Fruit fly (Drosophila melanogaster) whole organism, embryonic: ENCODE data around the gene Jhbp1.
A peak's percentile ranks its signal among the peaks of the same experiment; 100 is the strongest.

ENCODE experiments used
- ATbp ChIP-seq: fragments of 200-800 bp; sonication (Bioruptor generic); optimal IDR thresholded peaks from 2 replicates; lab custom pipeline; 2017; ENCODE audit warnings: missing biosample characterization, mild to moderate bottlenecking, missing genetic modification characterization, missing genetic modification reagents
- CG10209 ChIP-seq: fragments of 200-800 bp; sonication (Bioruptor generic); optimal IDR thresholded peaks from 3 replicates; lab custom pipeline; 2017; ENCODE audit warnings: missing biosample characterization, mild to moderate bottlenecking, missing genetic modification characterization, missing genetic modification reagents
- CG10366 ChIP-seq: fragments of 200-800 bp; sonication (Bioruptor generic); IDR thresholded peaks from 2 replicates; pipeline ENCODE4 v1.3.6; 2022; ENCODE audit warnings: missing biosample characterization, missing genetic modification characterization
- CG11085 ChIP-seq: fragments of 200-800 bp; sonication (Bioruptor generic); IDR thresholded peaks from 2 replicates; pipeline ENCODE4 v1.3.6; 2022; ENCODE audit warnings: missing biosample characterization, missing genetic modification characterization
- CG11560 ChIP-seq: fragments of 200-800 bp; sonication (Bioruptor generic); IDR thresholded peaks from 3 replicates; pipeline ENCODE4 v1.3.6; 2022; ENCODE audit warnings: missing biosample characterization, missing genetic modification characterization
- CG12219 ChIP-seq: fragments of 200-800 bp; sonication (Bioruptor generic); optimal IDR thresholded peaks from 3 replicates; lab custom pipeline; 2018; ENCODE audit warnings: missing biosample characterization, mild to moderate bottlenecking, missing genetic modification characterization
- CG12299 ChIP-seq: fragments of 200-800 bp; sonication (Bioruptor generic); optimal IDR thresholded peaks from 2 replicates; lab custom pipeline; 2018; ENCODE audit warnings: missing biosample characterization, mild to moderate bottlenecking, missing genetic modification characterization
- CG1233 ChIP-seq: fragments of 200-800 bp; sonication (Bioruptor generic); optimal IDR thresholded peaks from 4 replicates; lab custom pipeline; 2018; ENCODE audit warnings: missing biosample characterization, mild to moderate bottlenecking, missing genetic modification characterization
- CG13123 ChIP-seq: fragments of 200-800 bp; sonication (Bioruptor generic); optimal IDR thresholded peaks from 2 replicates; lab custom pipeline; 2016; ENCODE audit warnings: missing biosample characterization, missing genetic modification characterization
- CG13894 ChIP-seq: fragments of 200-800 bp; sonication (Bioruptor generic); optimal IDR thresholded peaks from 3 replicates; lab custom pipeline; 2018; ENCODE audit warnings: missing biosample characterization, mild to moderate bottlenecking, missing genetic modification characterization, moderate library complexity
- CG14965 ChIP-seq: fragments of 200-800 bp; sonication (Bioruptor generic); optimal IDR thresholded peaks from 2 replicates; lab custom pipeline; 2016; ENCODE audit warnings: missing biosample characterization, missing genetic modification characterization, borderline replicate concordance
- CG17186 ChIP-seq: fragments of 200-800 bp; sonication (Bioruptor generic); optimal IDR thresholded peaks from 3 replicates; lab custom pipeline; 2017; ENCODE audit warnings: missing biosample characterization, missing genetic modification reagents, missing genetic modification characterization
- CG17328 ChIP-seq: fragments of 200-800 bp; sonication (Bioruptor generic); IDR thresholded peaks from 2 replicates; pipeline ENCODE4 v1.3.6; 2022; ENCODE audit warnings: missing biosample characterization, missing genetic modification characterization
- CG1832 ChIP-seq: fragments of 200-800 bp; sonication (Bioruptor generic); optimal IDR thresholded peaks from 2 replicates; lab custom pipeline; 2017; ENCODE audit warnings: missing biosample characterization, mild to moderate bottlenecking, missing genetic modification characterization, inconsistent platforms
- CG32767 ChIP-seq: fragments of 200-800 bp; sonication (Bioruptor generic); IDR thresholded peaks from 2 replicates; pipeline ENCODE4 v1.3.6; 2022; ENCODE audit warnings: missing biosample characterization, missing genetic modification characterization
- CG4404 ChIP-seq: fragments of 200-800 bp; sonication (Bioruptor generic); IDR thresholded peaks from 2 replicates; pipeline ENCODE4 v1.3.6; 2022; ENCODE audit warnings: missing biosample characterization, missing genetic modification characterization
- CG4617 ChIP-seq: fragments of 200-800 bp; sonication (Bioruptor generic); optimal IDR thresholded peaks from 3 replicates; lab custom pipeline; 2016; ENCODE audit warnings: missing biosample characterization, missing genetic modification characterization, borderline replicate concordance
- CG6813 ChIP-seq: fragments of 200-800 bp; sonication (Bioruptor generic); optimal IDR thresholded peaks from 2 replicates; lab custom pipeline; 2017; ENCODE audit warnings: missing biosample characterization, missing genetic modification characterization, mild to moderate bottlenecking, moderate library complexity, missing genetic modification reagents
- CG7839 ChIP-seq: fragments of 200-800 bp; sonication (Bioruptor generic); optimal IDR thresholded peaks from 3 replicates; lab custom pipeline; 2018; ENCODE audit warnings: missing biosample characterization, mild to moderate bottlenecking, missing genetic modification characterization, moderate library complexity
- Camta ChIP-seq: fragments of 200-800 bp; sonication (Bioruptor generic); optimal IDR thresholded peaks from 2 replicates; lab custom pipeline; 2016; ENCODE audit warnings: missing biosample characterization, missing genetic modification characterization
- CoRest ChIP-seq: fragments of 200-800 bp; sonication (Bioruptor generic); optimal IDR thresholded peaks from 3 replicates; lab custom pipeline; 2018; ENCODE audit warnings: missing biosample characterization, mild to moderate bottlenecking, missing genetic modification characterization, moderate library complexity
- D ChIP-seq, 2 experiments: fragments of 200-800 bp in 1 of 2; fragments of >200 bp in 1 of 2; sonication (Bioruptor generic) in 1 of 2; optimal IDR thresholded peaks; 2 replicates in 1 of 2; 3 replicates in 1 of 2; lab custom pipeline; 2017; ENCODE audit warnings: mild to moderate bottlenecking in 1 of 2, missing biosample characterization in 1 of 2, missing genetic modification characterization in 1 of 2, missing genetic modification reagents in 1 of 2
- GATAe ChIP-seq: fragments of 200-800 bp; sonication (Bioruptor generic); conservative IDR thresholded peaks from 2 replicates; pipeline ENCODE4 v1.3.6; 2022; ENCODE audit warnings: missing biosample characterization, missing genetic modification characterization
- Gug ChIP-seq: fragments of 200-800 bp; sonication (Bioruptor generic); IDR thresholded peaks from 4 replicates; pipeline ENCODE4 v1.3.6; 2022; ENCODE audit warnings: missing biosample characterization, missing genetic modification characterization
- HmgD ChIP-seq: fragments of 200-800 bp; sonication (Bioruptor generic); optimal IDR thresholded peaks from 3 replicates; lab custom pipeline; 2016; ENCODE audit warnings: missing biosample characterization, missing genetic modification characterization
- Hr3 ChIP-seq: fragments of 200-800 bp; sonication (Bioruptor generic); optimal IDR thresholded peaks from 3 replicates; lab custom pipeline; 2016; ENCODE audit warnings: missing biosample characterization, missing genetic modification characterization
- MTF-1 ChIP-seq: fragments of 200-800 bp; sonication (Bioruptor generic); optimal IDR thresholded peaks from 2 replicates; lab custom pipeline; 2018; ENCODE audit warnings: missing biosample characterization, mild to moderate bottlenecking, missing genetic modification characterization, borderline replicate concordance
- Mad ChIP-seq: fragments of 200-800 bp; sonication (Bioruptor generic); optimal IDR thresholded peaks from 2 replicates; lab custom pipeline; 2016; ENCODE audit warnings: missing biosample characterization, missing genetic modification characterization
- Myb ChIP-seq: fragments of 200-800 bp; sonication (Bioruptor generic); optimal IDR thresholded peaks from 2 replicates; lab custom pipeline; 2016; ENCODE audit warnings: missing biosample characterization, missing genetic modification characterization
- Sry-β ChIP-seq: fragments of 200-800 bp; sonication (Bioruptor generic); optimal IDR thresholded peaks from 2 replicates; lab custom pipeline; 2018; ENCODE audit warnings: missing biosample characterization, mild to moderate bottlenecking, missing genetic modification characterization, moderate library complexity
- Tbp ChIP-seq: fragments of >200 bp; optimal IDR thresholded peaks from 2 replicates; lab custom pipeline; 2018; ENCODE audit warnings: missing biosample characterization, missing genetic modification characterization
- Xbp1 ChIP-seq: fragments of 200-800 bp; sonication (Bioruptor generic); optimal IDR thresholded peaks from 3 replicates; lab custom pipeline; 2016; ENCODE audit warnings: missing biosample characterization, mild to moderate bottlenecking, missing genetic modification characterization
- ab ChIP-seq: fragments of 200-800 bp; sonication (Bioruptor generic); optimal IDR thresholded peaks from 2 replicates; lab custom pipeline; 2016; ENCODE audit warnings: missing biosample characterization, missing genetic modification characterization
- abd-A ChIP-seq: fragments of 200-800 bp; sonication (Bioruptor generic); optimal IDR thresholded peaks from 3 replicates; lab custom pipeline; 2019; ENCODE audit warnings: missing biosample characterization, mild to moderate bottlenecking, missing genetic modification characterization, moderate library complexity
- az2 ChIP-seq: fragments of 200-800 bp; sonication (Bioruptor generic); optimal IDR thresholded peaks from 3 replicates; lab custom pipeline; 2016; ENCODE audit warnings: missing biosample characterization, missing genetic modification characterization
- cato ChIP-seq: fragments of 200-800 bp; sonication (Bioruptor generic); optimal IDR thresholded peaks from 2 replicates; lab custom pipeline; 2016; ENCODE audit warnings: missing biosample characterization, missing genetic modification characterization, borderline replicate concordance
- chn ChIP-seq: fragments of 200-800 bp; sonication (Bioruptor generic); optimal IDR thresholded peaks from 2 replicates; lab custom pipeline; 2016; ENCODE audit warnings: missing biosample characterization, missing genetic modification characterization
- emc ChIP-seq: fragments of 200-800 bp; sonication (Bioruptor generic); optimal IDR thresholded peaks from 2 replicates; lab custom pipeline; 2016; ENCODE audit warnings: missing biosample characterization, missing genetic modification characterization
- ewg ChIP-seq: fragments of 200-800 bp; sonication (Bioruptor generic); optimal IDR thresholded peaks from 3 replicates; lab custom pipeline; 2017; ENCODE audit warnings: mild to moderate bottlenecking, missing biosample characterization, missing genetic modification reagents, missing genetic modification characterization
- gro ChIP-seq: fragments of 200-800 bp; sonication (Bioruptor generic); optimal IDR thresholded peaks from 2 replicates; lab custom pipeline; 2016; ENCODE audit warnings: missing biosample characterization, missing genetic modification characterization
- hth ChIP-seq: fragments of >200 bp; optimal IDR thresholded peaks from 2 replicates; lab custom pipeline; 2017; ENCODE audit warnings: inconsistent platforms
- lab ChIP-seq: fragments of 200-800 bp; sonication (Bioruptor generic); optimal IDR thresholded peaks from 3 replicates; lab custom pipeline; 2017; ENCODE audit warnings: missing biosample characterization, missing genetic modification characterization, mild to moderate bottlenecking, moderate library complexity, missing genetic modification reagents
- lola ChIP-seq, 3 experiments: fragments of >200 bp in 2 of 3; fragments of 200-800 bp in 1 of 3; sonication (Bioruptor generic) in 1 of 3; optimal IDR thresholded peaks; 2 replicates each; lab custom pipeline; 2017 to 2019; ENCODE audit warnings: missing biosample characterization in 3 of 3, missing genetic modification characterization in 3 of 3, mild to moderate bottlenecking in 1 of 3, moderate library complexity in 1 of 3
- ranshi ChIP-seq: fragments of 200-800 bp; sonication (Bioruptor generic); IDR thresholded peaks from 2 replicates; pipeline ENCODE4 v1.3.6; 2022; ENCODE audit warnings: missing biosample characterization, missing genetic modification characterization
- rib ChIP-seq: fragments of 200-800 bp; sonication (Bioruptor generic); IDR thresholded peaks from 2 replicates; pipeline ENCODE4 v1.3.6; 2022; ENCODE audit warnings: missing biosample characterization, missing genetic modification characterization
- scrt ChIP-seq: fragments of 200-800 bp; sonication (Bioruptor generic); optimal IDR thresholded peaks from 2 replicates; lab custom pipeline; 2018; ENCODE audit warnings: missing biosample characterization, mild to moderate bottlenecking, missing genetic modification characterization, moderate library complexity
- sd ChIP-seq: fragments of 200-800 bp; sonication (Bioruptor generic); optimal IDR thresholded peaks from 3 replicates; lab custom pipeline; 2018; ENCODE audit warnings: missing biosample characterization, mild to moderate bottlenecking, missing genetic modification characterization, moderate library complexity
- seq ChIP-seq: fragments of 200-800 bp; sonication (Bioruptor generic); IDR thresholded peaks from 2 replicates; pipeline ENCODE4 v1.3.6; 2022; ENCODE audit warnings: missing biosample characterization, missing genetic modification characterization
- sisA ChIP-seq: fragments of 200-800 bp; sonication (Bioruptor generic); IDR thresholded peaks from 2 replicates; pipeline ENCODE4 v1.3.6; 2022; ENCODE audit warnings: missing biosample characterization, missing genetic modification characterization
- usp ChIP-seq: fragments of >200 bp; optimal IDR thresholded peaks from 2 replicates; lab custom pipeline; 2017; ENCODE audit warnings: missing biosample characterization, missing genetic modification characterization

Gene Jhbp1

DNA sequence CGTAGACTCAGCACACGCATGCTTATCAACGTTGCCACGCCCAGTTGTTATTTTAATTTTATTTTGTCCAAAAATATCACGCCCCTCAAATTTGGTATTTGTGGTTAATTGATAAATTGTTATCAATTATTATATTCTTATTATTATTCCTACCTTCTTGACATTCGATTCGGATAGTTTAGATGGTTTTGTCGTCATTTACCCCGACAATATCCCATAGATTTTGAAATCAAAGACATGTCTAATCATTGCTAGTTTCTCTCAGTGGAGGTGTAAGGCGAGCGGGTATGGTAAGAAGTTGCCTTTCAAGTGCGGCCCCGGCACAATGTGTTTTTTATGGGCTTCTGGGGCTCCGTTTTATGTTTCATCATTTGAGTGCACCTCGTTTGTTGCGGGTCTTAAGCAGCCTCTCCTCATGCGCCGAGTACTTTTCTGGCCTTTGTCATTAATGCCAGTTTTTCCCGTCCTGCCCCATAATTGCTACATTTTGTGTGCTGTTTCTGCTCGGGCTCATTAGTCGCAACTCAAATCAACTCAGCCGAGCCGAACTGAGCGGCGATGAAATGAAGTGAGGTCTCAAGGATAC lies 14.0 kb downstream of the Jhbp1 start (continued):
- TF ChIP-seq GATAe (GFP tag; lab: Robert Waterston, UW) (no peak), Camta (GFP tag; lab: Kevin White, UChicago) (no peak), ATbp (GFP tag; lab: Kevin White, UChicago) (no peak), CG4404 (no peak), ewg (no peak), seq (GFP tag; lab: Robert Waterston, UW) (no peak), az2 (GFP tag; lab: Kevin White, UChicago) (peak; percentile 27), ab (GFP tag; lab: Kevin White, UChicago) (no peak), cato (GFP tag; lab: Kevin White, UChicago) (no peak), CG1233 (no peak), CG11560 (tag; lab: Robert Waterston, UW) (no peak), CG13123 (GFP tag; lab: Kevin White, UChicago) (no peak), hth (lab: Kevin White, UChicago) (no peak), CG17186 (GFP tag; lab: Kevin White, UChicago) (no peak), MTF-1 (no peak), usp (no peak), scrt (GFP tag; lab: Kevin White, UChicago) (no peak), CG7839 (tag; lab: Kevin White, UChicago) (no peak), Hr3 (GFP tag; lab: Kevin White, UChicago) (no peak), abd-A (tag; lab: Kevin White, UChicago) (no peak), ranshi (GFP tag; lab: Robert Waterston, UW) (no peak), rib (GFP tag; lab: Robert Waterston, UW) (no peak), lab (GFP tag; lab: Kevin White, UChicago) (no peak), CG1832 (GFP tag; lab: Kevin White, UChicago) (no peak), CG17328 (GFP tag; lab: Robert Waterston, UW) (no peak), CG11085 (GFP tag; lab: Robert Waterston, UW) (no peak), CoRest (peak; percentile 2), CG10209 (GFP tag; lab: Kevin White, UChicago) (peak; percentile 19), CG13894 (tag; lab: Kevin White, UChicago) (no peak), D (optimal IDR thresholded peaks at IDR 0.05; lab: Kevin White, UChicago) (no peak), D (GFP tag; optimal IDR thresholded peaks at IDR 0.05; lab: Kevin White, UChicago) (peak; percentile 10), Myb (GFP tag; lab: Kevin White, UChicago) (no peak), sisA (no peak), chn (GFP tag; lab: Kevin White, UChicago) (no peak), Gug (no peak), CG32767 (GFP tag; lab: Robert Waterston, UW) (no peak), lola (GFP tag; optimal IDR thresholded peaks at IDR 0.05; lab: Kevin White, UChicago) (peak in 1 of 3 experiments; percentile 38), Tbp (GFP tag; lab: Kevin White, UChicago) (no peak), CG12299 (no peak), Mad (no peak), HmgD (GFP tag; lab: Kevin White, UChicago) (no peak), CG6813 (GFP tag; lab: Kevin White, UChicago) (no peak), CG4617 (GFP tag; lab: Kevin White, UChicago) (no peak), sd (tag; lab: Kevin White, UChicago) (no peak), Xbp1 (no peak), CG12219 (no peak), emc (GFP tag; lab: Kevin White, UChicago) (no peak), gro (GFP tag; lab: Kevin White, UChicago) (no peak), CG14965 (GFP tag; lab: Kevin White, UChicago) (no peak), CG10366 (GFP tag; lab: Robert Waterston, UW) (no peak), Sry-β (GFP tag; lab: Kevin White, UChicago) (no peak)
